Fruit fly (Drosophila melanogaster) whole organism, embryonic: ENCODE results near the gene CG10214.

Experiments used
- Atf-2 ChIP-seq: fragments of 200-800 bp; sonication (Bioruptor generic); optimal IDR thresholded peaks from 2 replicates; lab custom pipeline; 2016; ENCODE audit warnings: missing biosample characterization, missing genetic modification characterization
- B-H1 ChIP-seq: fragments of 200-800 bp; sonication (Bioruptor generic); IDR thresholded peaks from 3 replicates; pipeline ENCODE4 v1.3.6; 2022; ENCODE audit warnings: missing biosample characterization, missing genetic modification characterization
- BEAF-32 ChIP-seq: fragments of 200-800 bp; sonication (Bioruptor generic); optimal IDR thresholded peaks from 3 replicates; lab custom pipeline; 2017; ENCODE audit warnings: missing biosample characterization, missing genetic modification characterization, mild to moderate bottlenecking, moderate library complexity, missing genetic modification reagents
- CG10147 ChIP-seq: fragments of 200-800 bp; sonication (Bioruptor generic); optimal IDR thresholded peaks from 2 replicates; lab custom pipeline; 2019; ENCODE audit warnings: missing biosample characterization, mild to moderate bottlenecking, missing genetic modification characterization, moderate library complexity
- CG11560 ChIP-seq: fragments of 200-800 bp; sonication (Bioruptor generic); IDR thresholded peaks from 3 replicates; pipeline ENCODE4 v1.3.6; 2022; ENCODE audit warnings: missing biosample characterization, missing genetic modification characterization
- CG11723 ChIP-seq: fragments of 200-800 bp; sonication (Bioruptor generic); optimal IDR thresholded peaks from 2 replicates; lab custom pipeline; 2017; ENCODE audit warnings: missing biosample characterization, mild to moderate bottlenecking, missing genetic modification characterization
- CG12942 ChIP-seq: fragments of 200-800 bp; sonication (Bioruptor generic); optimal IDR thresholded peaks from 3 replicates; lab custom pipeline; 2016; ENCODE audit warnings: missing biosample characterization, missing genetic modification characterization
- CG13894 ChIP-seq: fragments of 200-800 bp; sonication (Bioruptor generic); optimal IDR thresholded peaks from 3 replicates; lab custom pipeline; 2018; ENCODE audit warnings: missing biosample characterization, mild to moderate bottlenecking, missing genetic modification characterization, moderate library complexity
- CG1647 ChIP-seq: fragments of 200-800 bp; sonication (Bioruptor generic); optimal IDR thresholded peaks from 3 replicates; lab custom pipeline; 2016; ENCODE audit warnings: missing biosample characterization, missing genetic modification characterization
- CG16815 ChIP-seq: fragments of 200-800 bp; sonication (Bioruptor generic); optimal IDR thresholded peaks from 3 replicates; lab custom pipeline; 2017; ENCODE audit warnings: missing biosample characterization, mild to moderate bottlenecking, missing genetic modification characterization
- CG18011 ChIP-seq: fragments of 200-800 bp; sonication (Bioruptor generic); optimal IDR thresholded peaks from 2 replicates; lab custom pipeline; 2017; ENCODE audit warnings: missing biosample characterization, missing genetic modification characterization, mild to moderate bottlenecking, moderate library complexity, missing genotype
- CG3407 ChIP-seq: fragments of 200-800 bp; sonication (Bioruptor generic); optimal IDR thresholded peaks from 2 replicates; lab custom pipeline; 2018; ENCODE audit warnings: missing biosample characterization, mild to moderate bottlenecking, missing genetic modification characterization
- CG3847 ChIP-seq: fragments of 200-800 bp; sonication (Bioruptor generic); IDR thresholded peaks from 2 replicates; pipeline ENCODE4 v1.3.6; 2022; ENCODE audit warnings: missing biosample characterization, missing genetic modification characterization
- CG5953 ChIP-seq: fragments of 200-800 bp; sonication (Bioruptor generic); IDR thresholded peaks from 2 replicates; pipeline ENCODE4 v1.3.6; 2022; ENCODE audit warnings: missing biosample characterization, missing genetic modification characterization
- CG6272 ChIP-seq: fragments of 200-800 bp; sonication (Bioruptor generic); IDR thresholded peaks from 2 replicates; pipeline ENCODE4 v1.3.6; 2022; ENCODE audit warnings: missing biosample characterization, missing genetic modification characterization
- CG6654 ChIP-seq: fragments of 200-800 bp; sonication (Bioruptor generic); optimal IDR thresholded peaks from 2 replicates; lab custom pipeline; 2017; ENCODE audit warnings: missing biosample characterization, mild to moderate bottlenecking, missing genetic modification characterization
- CG6689 ChIP-seq: fragments of 200-800 bp; sonication (Bioruptor generic); IDR thresholded peaks from 2 replicates; pipeline ENCODE4 v1.3.6; 2022; ENCODE audit warnings: missing biosample characterization, missing genetic modification characterization
- CG6791 ChIP-seq: fragments of 200-800 bp; sonication (Bioruptor generic); IDR thresholded peaks from 3 replicates; pipeline ENCODE4 v1.3.6; 2022; ENCODE audit warnings: missing biosample characterization, missing genetic modification characterization; ENCODE audit not compliant: partially characterized antibody
- CG6854 ChIP-seq: fragments of 200-800 bp; sonication (Bioruptor generic); optimal IDR thresholded peaks from 3 replicates; lab custom pipeline; 2017; ENCODE audit warnings: missing biosample characterization, mild to moderate bottlenecking, missing genetic modification characterization
- CG8290 ChIP-seq, 3 experiments: fragments of 200-800 bp; sonication (Bioruptor generic); optimal IDR thresholded peaks; 2 replicates each; lab custom pipeline; 2016 to 2019; ENCODE audit warnings: missing biosample characterization in 3 of 3, missing genetic modification characterization in 3 of 3, mild to moderate bottlenecking in 2 of 3, moderate library complexity in 1 of 3
- CG8478 ChIP-seq: fragments of >200 bp; optimal IDR thresholded peaks from 2 replicates; lab custom pipeline; 2018
- CG8944 ChIP-seq: fragments of 200-800 bp; sonication (Bioruptor generic); optimal IDR thresholded peaks from 3 replicates; lab custom pipeline; 2016; ENCODE audit warnings: missing biosample characterization, missing genetic modification characterization
- HHEX ChIP-seq: fragments of 200-800 bp; sonication (Bioruptor generic); optimal IDR thresholded peaks from 3 replicates; lab custom pipeline; 2017; ENCODE audit warnings: missing biosample characterization, mild to moderate bottlenecking, missing genetic modification characterization, missing genetic modification reagents
- Hand ChIP-seq: fragments of 200-800 bp; sonication (Bioruptor generic); optimal IDR thresholded peaks from 2 replicates; lab custom pipeline; 2017; ENCODE audit warnings: mild to moderate bottlenecking, missing biosample characterization, missing genetic modification reagents, missing genetic modification characterization
- Hsf ChIP-seq: fragments of 200-800 bp; sonication (Bioruptor generic); optimal IDR thresholded peaks from 3 replicates; lab custom pipeline; 2016; ENCODE audit warnings: missing biosample characterization, missing genetic modification characterization
- Kr ChIP-seq: fragments of 200-800 bp; sonication (Bioruptor generic); optimal IDR thresholded peaks from 2 replicates; lab custom pipeline; 2017; ENCODE audit warnings: missing biosample characterization, mild to moderate bottlenecking, missing genetic modification characterization
- Lpt ChIP-seq: fragments of >200 bp; optimal IDR thresholded peaks from 2 replicates; lab custom pipeline; 2018; ENCODE audit warnings: missing biosample characterization, missing genetic modification characterization
- MTF-1 ChIP-seq: fragments of 200-800 bp; sonication (Bioruptor generic); optimal IDR thresholded peaks from 2 replicates; lab custom pipeline; 2018; ENCODE audit warnings: missing biosample characterization, mild to moderate bottlenecking, missing genetic modification characterization, borderline replicate concordance
- Ravus ChIP-seq: fragments of 200-800 bp; sonication (Bioruptor generic); IDR thresholded peaks from 2 replicates; pipeline ENCODE4 v1.3.6; 2022; ENCODE audit warnings: missing biosample characterization, missing genetic modification characterization
- Rfx ChIP-seq: fragments of 200-800 bp; sonication (Bioruptor generic); IDR thresholded peaks from 2 replicates; pipeline ENCODE4 v1.3.6; 2022; ENCODE audit warnings: missing biosample characterization, missing genetic modification characterization
- Scr ChIP-seq: fragments of 200-800 bp; sonication (Bioruptor generic); IDR thresholded peaks from 2 replicates; pipeline ENCODE4 v1.3.6; 2022; ENCODE audit warnings: missing biosample characterization, missing genetic modification characterization; ENCODE audit not compliant: partially characterized antibody
- abd-A ChIP-seq: fragments of 200-800 bp; sonication (Bioruptor generic); optimal IDR thresholded peaks from 3 replicates; lab custom pipeline; 2019; ENCODE audit warnings: missing biosample characterization, mild to moderate bottlenecking, missing genetic modification characterization, moderate library complexity
- bbx ChIP-seq: fragments of 200-800 bp; sonication (Bioruptor generic); IDR thresholded peaks from 2 replicates; pipeline ENCODE4 v1.3.6; 2022; ENCODE audit warnings: missing biosample characterization, missing genetic modification characterization; ENCODE audit not compliant: partially characterized antibody
- cas ChIP-seq: fragments of 200-800 bp; sonication (Bioruptor generic); IDR thresholded peaks from 2 replicates; pipeline ENCODE4 v1.3.6; 2022; ENCODE audit warnings: missing biosample characterization, missing genetic modification characterization
- chm ChIP-seq: fragments of 200-800 bp; sonication (Bioruptor generic); IDR thresholded peaks from 2 replicates; pipeline ENCODE4 v1.3.6; 2022; ENCODE audit warnings: missing biosample characterization, missing genetic modification characterization
- eve ChIP-seq, 2 experiments: fragments of >200 bp; optimal IDR thresholded peaks; 2 replicates each; lab custom pipeline; 2017; ENCODE audit warnings: missing biosample characterization in 2 of 2, missing genetic modification characterization in 2 of 2
- fru ChIP-seq: fragments of >200 bp; optimal IDR thresholded peaks from 2 replicates; lab custom pipeline; 2017
- gcm ChIP-seq: fragments of 200-800 bp; sonication (Bioruptor generic); optimal IDR thresholded peaks from 2 replicates; lab custom pipeline; 2019; ENCODE audit warnings: missing biosample characterization, mild to moderate bottlenecking, missing genetic modification characterization, moderate library complexity
- grn ChIP-seq: fragments of 200-800 bp; sonication (Bioruptor generic); optimal IDR thresholded peaks from 3 replicates; lab custom pipeline; 2017; ENCODE audit warnings: missing biosample characterization, missing genetic modification characterization
- gsb ChIP-seq: fragments of 200-800 bp; sonication (Bioruptor generic); IDR thresholded peaks from 2 replicates; pipeline ENCODE4 v1.3.6; 2022; ENCODE audit warnings: missing biosample characterization, missing genetic modification characterization
- ham ChIP-seq: fragments of 200-800 bp; sonication (Bioruptor generic); IDR thresholded peaks from 2 replicates; pipeline ENCODE4 v1.3.6; 2022; ENCODE audit warnings: missing biosample characterization, missing genetic modification characterization
- kni ChIP-seq: fragments of 200-800 bp; sonication (Bioruptor generic); optimal IDR thresholded peaks from 3 replicates; lab custom pipeline; 2017; ENCODE audit warnings: mild to moderate bottlenecking, missing biosample characterization, missing genetic modification reagents, missing genetic modification characterization
- lbe ChIP-seq: fragments of 200-800 bp; sonication (Bioruptor generic); optimal IDR thresholded peaks from 2 replicates; lab custom pipeline; 2016; ENCODE audit warnings: missing biosample characterization, mild to moderate bottlenecking, missing genetic modification characterization
- lov ChIP-seq, 2 experiments: fragments of 200-800 bp in 1 of 2; fragments of >200 bp in 1 of 2; sonication (Bioruptor generic) in 1 of 2; IDR thresholded peaks in 1 of 2; optimal IDR thresholded peaks in 1 of 2; 2 replicates in 1 of 2; 3 replicates in 1 of 2; pipeline versions ENCODE4 v1.3.6 to Lab custom; 2017 to 2022; ENCODE audit warnings: missing biosample characterization in 1 of 2, missing genetic modification characterization in 1 of 2
- mirr ChIP-seq: fragments of 200-800 bp; sonication (Bioruptor generic); optimal IDR thresholded peaks from 3 replicates; lab custom pipeline; 2018; ENCODE audit warnings: missing biosample characterization, mild to moderate bottlenecking, missing genetic modification characterization
- odd ChIP-seq: fragments of 200-800 bp; sonication (Bioruptor generic); optimal IDR thresholded peaks from 2 replicates; lab custom pipeline; 2017; ENCODE audit warnings: missing biosample characterization, mild to moderate bottlenecking, missing genetic modification characterization
- ranshi ChIP-seq: fragments of 200-800 bp; sonication (Bioruptor generic); IDR thresholded peaks from 2 replicates; pipeline ENCODE4 v1.3.6; 2022; ENCODE audit warnings: missing biosample characterization, missing genetic modification characterization
- sd ChIP-seq: fragments of 200-800 bp; sonication (Bioruptor generic); optimal IDR thresholded peaks from 3 replicates; lab custom pipeline; 2018; ENCODE audit warnings: missing biosample characterization, mild to moderate bottlenecking, missing genetic modification characterization, moderate library complexity
- sqz ChIP-seq: fragments of 200-800 bp; sonication (Bioruptor generic); optimal IDR thresholded peaks from 3 replicates; lab custom pipeline; 2018; ENCODE audit warnings: missing biosample characterization, mild to moderate bottlenecking, missing genetic modification characterization
- sr ChIP-seq: fragments of 200-800 bp; sonication (Bioruptor generic); IDR thresholded peaks from 3 replicates; pipeline ENCODE4 v1.3.6; 2022; ENCODE audit warnings: missing biosample characterization, missing genetic modification characterization
- tx ChIP-seq: fragments of 200-800 bp; sonication (Bioruptor generic); optimal IDR thresholded peaks from 2 replicates; lab custom pipeline; 2016; ENCODE audit warnings: missing biosample characterization, missing genetic modification characterization

Gene CG10214

dm6 chr3R:23729066-23729465 is 38.2 kb downstream of the CG10214 start (continued):
- TF ChIP-seq CG6791 = no peak
- TF ChIP-seq gcm (GFP tag; lab: Kevin White, UChicago) = no peak
- no peak for TF ChIP-seq tx (GFP tag; lab: Kevin White, UChicago)
- TF ChIP-seq CG10147 = no peak
- no peak for TF ChIP-seq lbe (GFP tag; lab: Kevin White, UChicago)
- TF ChIP-seq CG18011 (GFP tag; lab: Kevin White, UChicago) = no peak
- TF ChIP-seq BEAF-32 (GFP tag; lab: Kevin White, UChicago) = no peak
- TF ChIP-seq MTF-1 (GFP tag; lab: Kevin White, UChicago) = peak; percentile 60
- TF ChIP-seq mirr (GFP tag; lab: Kevin White, UChicago) = peak; percentile 89
- no peak for TF ChIP-seq eve (GFP tag; optimal IDR thresholded peaks at IDR 0.05; lab: Kevin White, UChicago)
- TF ChIP-seq CG8290 (GFP tag; optimal IDR thresholded peaks at IDR 0.05; lab: Kevin White, UChicago) = no peak
- TF ChIP-seq CG8290 (tag; optimal IDR thresholded peaks at IDR 0.05; lab: Kevin White, UChicago) = peak in 1 of 2 experiments; percentile 78
- TF ChIP-seq CG12942 (GFP tag; lab: Kevin White, UChicago) = no peak
- TF ChIP-seq Hsf (GFP tag; lab: Kevin White, UChicago) = no peak
- no peak for TF ChIP-seq CG5953 (GFP tag; lab: Robert Waterston, UW)
- TF ChIP-seq CG6689 (GFP tag; lab: Robert Waterston, UW) = no peak
- TF ChIP-seq CG16815 = no peak
- TF ChIP-seq CG11560 (tag; lab: Robert Waterston, UW) = no peak
- TF ChIP-seq CG13894 = peak; percentile 73
- TF ChIP-seq CG3407 (GFP tag; lab: Kevin White, UChicago) = peak; percentile 92
- no peak for TF ChIP-seq gsb (GFP tag; lab: Robert Waterston, UW)
- peak; percentile 48; the same call in 1 of the 2 replicates for TF ChIP-seq Rfx (GFP tag; lab: Robert Waterston, UW)
- TF ChIP-seq lov (optimal IDR thresholded peaks at IDR 0.05; lab: Kevin White, UChicago) = no peak
- no peak for TF ChIP-seq lov (GFP tag; IDR thresholded peaks at IDR 0.05; lab: Robert Waterston, UW)
- no peak for TF ChIP-seq CG11723 (GFP tag; lab: Kevin White, UChicago)
- no peak for TF ChIP-seq Scr (GFP tag; lab: Robert Waterston, UW)
- no peak for TF ChIP-seq sr (GFP tag; lab: Robert Waterston, UW)
- peak; percentile 10 for TF ChIP-seq sqz (GFP tag; lab: Kevin White, UChicago)
- TF ChIP-seq grn = peak; percentile 43
- no peak for TF ChIP-seq CG6272 (GFP tag; lab: Robert Waterston, UW)
- no peak for TF ChIP-seq ham (GFP tag; lab: Robert Waterston, UW)
- no peak for TF ChIP-seq Lpt (GFP tag; lab: Kevin White, UChicago)
- peak; percentile 64 for TF ChIP-seq odd
- no peak for TF ChIP-seq CG1647 (GFP tag; lab: Kevin White, UChicago)
- no peak for TF ChIP-seq CG8944 (GFP tag; lab: Kevin White, UChicago)
- TF ChIP-seq chm (GFP tag; lab: Robert Waterston, UW) = no peak
- TF ChIP-seq abd-A (tag; lab: Kevin White, UChicago) = no peak
- no peak for TF ChIP-seq cas (GFP tag; lab: Robert Waterston, UW)
- TF ChIP-seq B-H1 (GFP tag; lab: Robert Waterston, UW) = no peak
- 0 out of 2 replicates have a peak, but pooled peaks have one; percentile 32 for TF ChIP-seq ranshi (GFP tag; lab: Robert Waterston, UW)
- TF ChIP-seq bbx (GFP tag; lab: Robert Waterston, UW) = no peak
- no peak for TF ChIP-seq fru (lab: Kevin White, UChicago)
- TF ChIP-seq kni (GFP tag; lab: Kevin White, UChicago) = no peak
- TF ChIP-seq CG8478 (lab: Kevin White, UChicago) = no peak
- peak; percentile 55 for TF ChIP-seq CG6854 (GFP tag; lab: Kevin White, UChicago)
- TF ChIP-seq sd (tag; lab: Kevin White, UChicago) = no peak
- no peak for TF ChIP-seq Kr (GFP tag; lab: Kevin White, UChicago)
- no peak for TF ChIP-seq CG6654 (GFP tag; lab: Kevin White, UChicago)
- peak; percentile 60 for TF ChIP-seq HHEX (GFP tag; lab: Kevin White, UChicago)
- TF ChIP-seq Ravus (GFP tag; lab: Robert Waterston, UW) = no peak
- peak; percentile 42 for TF ChIP-seq Hand (GFP tag; lab: Kevin White, UChicago)
- TF ChIP-seq CG3847 = no peak
- TF ChIP-seq Atf-2 (GFP tag; lab: Kevin White, UChicago) = no peak
